Worm (Caenorhabditis elegans) whole organism, mixed stage, embryonic: ENCODE measurements around the gene lron-10.

ENCODE experiments used
- mep-1 ChIP-seq: fragments of 150-350 bp; optimal IDR thresholded peaks from 2 replicates; lab custom pipeline; 2017; ENCODE audit warnings: missing biosample characterization, missing genetic modification reagents, missing genetic modification characterization, inconsistent platforms
- nhr-12 ChIP-seq: fragments of 150-350 bp; optimal IDR thresholded peaks from 2 replicates; lab custom pipeline; 2014; ENCODE audit warnings: missing biosample characterization, missing genetic modification characterization
- pha-4 ChIP-seq: fragments of 150-350 bp; optimal IDR thresholded peaks from 2 replicates; lab custom pipeline; 2018; ENCODE audit warnings: missing biosample characterization, missing genetic modification reagents, missing genetic modification characterization
- sem-2 ChIP-seq: fragments of 200-800 bp; sonication (Bioruptor generic); optimal IDR thresholded peaks from 2 replicates; lab custom pipeline; 2018; ENCODE audit warnings: mild to moderate bottlenecking, missing genetic modification characterization, missing compliant biosample characterization
- snpc-4 ChIP-seq: fragments of 150-350 bp; optimal IDR thresholded peaks from 2 replicates; lab custom pipeline; 2014; ENCODE audit warnings: missing biosample characterization, missing genetic modification characterization

DNA sequence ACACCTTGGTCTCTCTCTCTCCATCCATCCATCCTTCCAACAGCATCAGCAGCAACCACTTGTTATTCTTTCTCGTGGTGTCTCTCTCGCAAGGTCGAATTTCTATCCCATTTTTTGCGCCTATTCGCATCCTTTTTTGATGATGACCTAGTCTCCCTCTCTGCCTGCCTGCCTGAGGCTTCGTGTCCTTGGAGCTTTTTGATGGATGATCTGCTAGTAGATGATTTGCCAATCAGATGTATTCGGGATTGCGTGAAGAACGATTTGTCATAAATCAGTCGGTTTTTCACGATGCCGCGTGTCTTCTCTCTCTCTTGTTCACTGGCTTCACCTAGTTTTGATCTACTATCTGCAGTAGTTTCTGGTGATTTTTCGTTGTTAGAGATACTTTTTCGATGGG, 40.1 kb upstream of the lron-10 start:
- TF ChIP-seq nhr-12 (tag; lab: Kevin White, UChicago) (no peak), snpc-4 (tag; lab: Kevin White, UChicago) (no peak), mep-1 (tag; lab: Kevin White, UChicago) (no peak), sem-2 (no peak), pha-4 (tag; lab: Kevin White, UChicago) (no peak)
